Worm (Caenorhabditis elegans) whole organism, young adult: ENCODE data around the gene oac-2.

Experiments
- B0035.1 ChIP-seq: sonication (generic microtip); optimal IDR thresholded peaks from 2 replicates; lab custom pipeline; 2016; ENCODE audit warnings: missing genetic modification characterization, mild to moderate bottlenecking, missing compliant biosample characterization, missing genotype, missing genetic modification reagents
- B0336.3 ChIP-seq: fragments of 200-800 bp; sonication (Bioruptor generic); IDR thresholded peaks from 2 replicates; pipeline ENCODE4 v1.3.6; 2022; ENCODE audit warnings: missing genetic modification characterization, missing compliant biosample characterization
- D2030.7 ChIP-seq: fragments of 200-800 bp; sonication (Bioruptor generic); IDR thresholded peaks from 2 replicates; pipeline ENCODE4 v1.3.6; 2022; ENCODE audit warnings: missing genetic modification reagents, missing genetic modification characterization, missing compliant biosample characterization
- F22D6.2 ChIP-seq: sonication (generic microtip); optimal IDR thresholded peaks from 2 replicates; lab custom pipeline; 2016; ENCODE audit warnings: mild to moderate bottlenecking, missing genetic modification characterization, missing compliant biosample characterization
- K12H6.12 ChIP-seq: fragments of 200-800 bp; sonication (Bioruptor generic); optimal IDR thresholded peaks from 2 replicates; lab custom pipeline; 2018; ENCODE audit warnings: mild to moderate bottlenecking, missing genetic modification characterization, missing compliant biosample characterization
- Y53F4B.3 ChIP-seq: fragments of 200-800 bp; sonication (Bioruptor generic); IDR thresholded peaks from 2 replicates; pipeline ENCODE4 v1.3.6; 2022; ENCODE audit warnings: missing genetic modification reagents, missing genetic modification characterization, missing compliant biosample characterization
- Y56A3A.18 ChIP-seq: fragments of 200-800 bp; sonication (Bioruptor generic); IDR thresholded peaks from 2 replicates; pipeline ENCODE4 v1.3.6; 2022; ENCODE audit warnings: missing genetic modification reagents, missing genetic modification characterization, missing compliant biosample characterization
- Y95B8A.8 ChIP-seq: fragments of 200-800 bp; sonication (Bioruptor generic); IDR thresholded peaks from 2 replicates; pipeline ENCODE4 v1.3.6; 2022; ENCODE audit warnings: missing genetic modification reagents, missing genetic modification characterization, missing compliant biosample characterization
- ama-1 ChIP-seq, 3 experiments: fragments of 150-350 bp in 1 of 3; sonication (generic microtip) in 2 of 3; optimal IDR thresholded peaks; 2 replicates each; lab custom pipeline; 2014 to 2018; ENCODE audit warnings: missing biosample characterization in 2 of 3, missing genetic modification characterization in 2 of 3, missing genetic modification reagents in 2 of 3
- aptf-2 ChIP-seq: fragments of 200-800 bp; sonication (Bioruptor generic); conservative IDR thresholded peaks from 2 replicates; pipeline ENCODE4 v1.3.6; 2022; ENCODE audit warnings: missing genetic modification reagents, missing genetic modification characterization, missing compliant biosample characterization
- athp-1 ChIP-seq: sonication (generic microtip); optimal IDR thresholded peaks from 2 replicates; lab custom pipeline; 2017; ENCODE audit warnings: mild to moderate bottlenecking, missing genetic modification characterization, missing compliant biosample characterization
- bed-2 ChIP-seq: fragments of 200-800 bp; sonication (Bioruptor generic); IDR thresholded peaks from 2 replicates; pipeline ENCODE4 v1.3.6; 2022; ENCODE audit warnings: missing genetic modification reagents, missing genetic modification characterization, missing compliant biosample characterization
- cebp-1 ChIP-seq, 2 experiments: fragments of 200-800 bp in 1 of 2; sonication (Bioruptor generic) in 1 of 2; sonication (generic microtip) in 1 of 2; IDR thresholded peaks in 1 of 2; optimal IDR thresholded peaks in 1 of 2; 2 replicates each; pipeline versions ENCODE4 v1.3.6 to Lab custom; 2017 to 2022; ENCODE audit warnings: missing compliant biosample characterization in 2 of 2, missing genetic modification characterization in 2 of 2, mild to moderate bottlenecking in 1 of 2, missing genetic modification reagents in 1 of 2, moderate library complexity in 1 of 2
- ceh-27 ChIP-seq: fragments of 200-800 bp; sonication (Bioruptor generic); optimal IDR thresholded peaks from 2 replicates; lab custom pipeline; 2018; ENCODE audit warnings: mild to moderate bottlenecking, missing genetic modification characterization, moderate library complexity, missing compliant biosample characterization
- ceh-79 ChIP-seq: sonication (generic microtip); optimal IDR thresholded peaks from 2 replicates; lab custom pipeline; 2017; ENCODE audit warnings: mild to moderate bottlenecking, missing genetic modification characterization, missing compliant biosample characterization
- dox-1 ChIP-seq: fragments of 200-800 bp; sonication (Bioruptor generic); IDR thresholded peaks from 2 replicates; pipeline ENCODE4 v1.3.6; 2022; ENCODE audit warnings: missing genetic modification reagents, missing genetic modification characterization, missing compliant biosample characterization
- dpff-1 ChIP-seq: sonication (generic microtip); optimal IDR thresholded peaks from 2 replicates; lab custom pipeline; 2017; ENCODE audit warnings: mild to moderate bottlenecking, missing genetic modification characterization, missing compliant biosample characterization
- egl-18 ChIP-seq: fragments of 200-800 bp; sonication (Bioruptor generic); IDR thresholded peaks from 2 replicates; pipeline ENCODE4 v1.3.6; 2022; ENCODE audit warnings: missing genetic modification reagents, missing genetic modification characterization, missing compliant biosample characterization
- egrh-3 ChIP-seq: fragments of 200-800 bp; sonication (Bioruptor generic); IDR thresholded peaks from 2 replicates; pipeline ENCODE4 v1.3.6; 2022; ENCODE audit warnings: missing genetic modification reagents, missing genetic modification characterization, missing compliant biosample characterization
- ekl-4 ChIP-seq: fragments of 200-800 bp; sonication (Bioruptor generic); IDR thresholded peaks from 2 replicates; pipeline ENCODE4 v1.3.6; 2022; ENCODE audit warnings: missing genetic modification reagents, missing genetic modification characterization, missing compliant biosample characterization
- ets-4 ChIP-seq: fragments of 200-800 bp; sonication (Bioruptor generic); optimal IDR thresholded peaks from 2 replicates; lab custom pipeline; 2018; ENCODE audit warnings: mild to moderate bottlenecking, missing genetic modification characterization, missing compliant biosample characterization
- hlh-12 ChIP-seq: sonication (generic microtip); optimal IDR thresholded peaks from 2 replicates; lab custom pipeline; 2016; ENCODE audit warnings: missing genetic modification characterization, missing compliant biosample characterization
- hmg-1.2 ChIP-seq: fragments of 200-800 bp; sonication (Bioruptor generic); IDR thresholded peaks from 2 replicates; pipeline ENCODE4 v1.3.6; 2022; ENCODE audit warnings: missing genetic modification reagents, missing genetic modification characterization, missing compliant biosample characterization
- hsf-1 ChIP-seq: fragments of 200-800 bp; sonication (Bioruptor generic); IDR thresholded peaks from 2 replicates; pipeline ENCODE4 v1.3.6; 2022; ENCODE audit warnings: missing genetic modification reagents, missing genetic modification characterization, missing compliant biosample characterization
- let-526 ChIP-seq: fragments of 200-800 bp; sonication (Bioruptor generic); IDR thresholded peaks from 2 replicates; pipeline ENCODE4 v1.3.6; 2022; ENCODE audit warnings: missing genetic modification reagents, missing genetic modification characterization, missing compliant biosample characterization
- lin-35 ChIP-seq, 3 experiments: fragments of 150-350 bp in 2 of 3; sonication (generic microtip) in 1 of 3; optimal IDR thresholded peaks; 2 replicates each; lab custom pipeline; 2014 to 2018; ENCODE audit warnings: missing biosample characterization in 3 of 3, missing genetic modification characterization in 3 of 3, missing genetic modification reagents in 3 of 3
- lin-40 ChIP-seq: sonication (generic microtip); optimal IDR thresholded peaks from 2 replicates; lab custom pipeline; 2016; ENCODE audit warnings: missing genetic modification characterization, mild to moderate bottlenecking, missing compliant biosample characterization, missing genotype, missing genetic modification reagents
- madf-10 ChIP-seq: sonication (generic microtip); optimal IDR thresholded peaks from 2 replicates; lab custom pipeline; 2016; ENCODE audit warnings: mild to moderate bottlenecking, missing genetic modification characterization, missing compliant biosample characterization
- madf-6 ChIP-seq: fragments of 200-800 bp; sonication (Bioruptor generic); IDR thresholded peaks from 2 replicates; pipeline ENCODE4 v1.3.6; 2022; ENCODE audit warnings: missing genetic modification reagents, missing genetic modification characterization, missing compliant biosample characterization
- madf-8 ChIP-seq: fragments of 200-800 bp; sonication (Bioruptor generic); conservative IDR thresholded peaks from 2 replicates; pipeline ENCODE4 v1.3.6; 2022; ENCODE audit warnings: missing genetic modification reagents, missing genetic modification characterization, missing compliant biosample characterization
- nfyb-1 ChIP-seq: fragments of 200-800 bp; sonication (Bioruptor generic); IDR thresholded peaks from 2 replicates; pipeline ENCODE4 v1.3.6; 2022; ENCODE audit warnings: missing genetic modification reagents, missing genetic modification characterization, missing compliant biosample characterization
- pbrm-1 ChIP-seq: fragments of 200-800 bp; sonication (Bioruptor generic); IDR thresholded peaks from 2 replicates; pipeline ENCODE4 v1.3.6; 2022; ENCODE audit warnings: missing genetic modification reagents, missing genetic modification characterization, missing compliant biosample characterization
- rpc-1 ChIP-seq, 2 experiments: fragments of 150-350 bp in 1 of 2; sonication (generic microtip) in 1 of 2; optimal IDR thresholded peaks; 2 replicates each; lab custom pipeline; 2014 to 2018; ENCODE audit warnings: missing biosample characterization in 1 of 2, missing genetic modification characterization in 1 of 2, missing genetic modification reagents in 1 of 2, missing genotype in 1 of 2
- sdz-38 ChIP-seq: sonication (generic microtip); optimal IDR thresholded peaks from 2 replicates; lab custom pipeline; 2016; ENCODE audit warnings: missing genotype, missing genetic modification characterization, missing compliant biosample characterization
- snpc-1.3 ChIP-seq: sonication (generic microtip); optimal IDR thresholded peaks from 2 replicates; lab custom pipeline; 2017; ENCODE audit warnings: missing genetic modification characterization, mild to moderate bottlenecking, missing compliant biosample characterization, antibody characterized with exemption, moderate library complexity, missing genotype, missing genetic modification reagents; ENCODE audit not compliant: insufficient read depth
- snpc-3.4 ChIP-seq: sonication (generic microtip); optimal IDR thresholded peaks from 2 replicates; lab custom pipeline; 2017; ENCODE audit warnings: missing genetic modification characterization, mild to moderate bottlenecking, missing compliant biosample characterization, antibody characterized with exemption, moderate library complexity, missing genotype, missing genetic modification reagents
- sptf-2 ChIP-seq: fragments of 200-800 bp; sonication (Bioruptor generic); optimal IDR thresholded peaks from 2 replicates; lab custom pipeline; 2018; ENCODE audit warnings: mild to moderate bottlenecking, missing genetic modification characterization, missing compliant biosample characterization
- tlf-1 ChIP-seq: fragments of 200-800 bp; sonication (Bioruptor generic); optimal IDR thresholded peaks from 2 replicates; lab custom pipeline; 2018; ENCODE audit warnings: mild to moderate bottlenecking, missing genetic modification characterization, missing compliant biosample characterization

oac-2 gene

DNA sequence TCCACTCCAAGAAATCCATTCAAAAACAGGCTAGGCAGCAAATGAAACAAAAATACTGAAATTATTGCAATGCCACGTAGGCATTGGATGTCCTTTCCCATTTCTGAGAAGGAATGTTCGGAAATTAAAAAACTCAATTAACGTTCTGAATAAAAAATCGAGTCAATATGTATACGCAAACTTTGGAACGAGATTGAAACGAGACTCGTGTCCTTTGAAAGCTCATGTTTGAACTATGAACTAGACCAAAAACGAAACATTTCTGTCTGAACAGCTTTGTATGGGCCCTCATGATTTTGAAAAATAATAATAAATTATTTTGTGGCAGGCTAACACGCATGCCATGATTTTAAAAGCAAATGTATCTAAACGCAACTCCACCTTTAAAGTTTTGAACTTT is at the start of gene oac-2:
Gene oac-2 (minus strand): TSS at position 101 of the 400 bp plus-strand sequence.
- no peak for TF ChIP-seq aptf-2
- TF ChIP-seq, all 124 proteins: peak for 0

DNA sequence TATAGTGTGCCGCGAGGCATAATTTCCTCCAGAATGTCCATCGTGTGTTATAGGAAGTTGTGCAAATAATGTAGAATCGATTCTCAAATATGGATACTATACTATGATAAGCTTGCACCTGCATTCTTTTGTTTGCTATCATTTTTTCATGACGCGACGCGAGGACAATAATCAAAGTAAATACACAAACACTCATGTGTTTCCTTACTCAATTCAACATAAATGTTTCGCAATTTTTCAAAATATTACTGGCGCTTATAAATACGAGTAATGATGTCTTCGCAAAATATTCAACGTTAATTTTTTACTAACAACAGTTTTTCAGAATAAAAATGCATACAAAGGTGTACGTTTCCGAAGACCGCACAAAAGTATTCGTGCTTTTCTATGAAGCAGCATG is 48.3 kb upstream of the oac-2 start, which contains the start of gene irg-1:
Gene irg-1 (plus strand): TSS at position 326 of the 400 bp plus-strand sequence.
- TF ChIP-seq cebp-1 (GFP tag; IDR thresholded peaks at IDR 0.05; lab: Robert Waterston, UW) (peak; percentile 25; the same call in 1 of the 2 replicates), cebp-1 (tag; optimal IDR thresholded peaks at IDR 0.05; lab: Kevin White, UChicago) (no peak), sdz-38 (tag; lab: Kevin White, UChicago) (no peak)

DNA sequence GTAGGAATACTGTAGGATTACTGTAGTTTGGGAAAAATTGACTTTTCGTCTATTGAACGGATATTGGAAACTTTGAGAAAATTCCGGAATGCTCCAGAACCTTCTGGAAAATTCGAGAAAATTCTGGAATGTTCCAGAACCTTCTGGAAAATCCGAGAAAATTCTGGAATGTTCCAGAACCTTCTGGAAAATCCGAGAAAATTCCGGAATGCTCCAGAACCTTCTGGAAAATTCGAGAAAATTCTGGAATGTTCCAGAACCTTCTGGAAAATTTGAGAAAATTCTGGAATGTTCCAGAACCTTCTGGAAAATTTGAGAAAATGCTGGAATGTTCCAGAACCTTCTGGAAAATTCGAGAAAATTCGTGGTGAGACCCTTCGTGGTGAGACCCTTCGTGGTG is 45.5 kb upstream of the oac-2 start:
- peak; percentile 43; the same call in 1 of the 2 replicates for TF ChIP-seq nfyb-1
- peak; percentile 97 for TF ChIP-seq hsf-1 (GFP tag; lab: Robert Waterston, UW)
- TF ChIP-seq madf-6: peak; percentile 41; the same call in 1 of the 2 replicates
- peak; percentile 18; the same call in 1 of the 2 replicates for TF ChIP-seq Y53F4B.3 (GFP tag; lab: Robert Waterston, UW)
- peak; percentile 75 for TF ChIP-seq dox-1

DNA sequence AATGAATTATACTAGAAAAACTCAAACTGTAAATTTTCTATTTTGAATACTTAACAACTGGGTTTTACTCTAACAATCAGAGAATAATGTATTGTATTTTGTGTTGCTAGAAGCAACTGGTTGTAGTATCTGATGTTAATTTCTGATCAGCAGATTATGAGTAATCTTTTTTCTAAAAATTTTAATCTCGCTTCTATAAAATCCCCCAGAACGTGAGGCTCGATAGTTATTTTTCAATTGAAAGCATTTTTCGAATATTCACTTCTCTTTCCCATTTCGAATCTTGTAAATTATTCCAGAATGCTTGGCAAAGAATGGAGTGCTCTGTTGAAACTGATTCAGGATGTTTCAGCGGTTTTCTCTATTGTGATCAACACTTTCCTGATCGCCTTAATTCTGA is 43.0 kb upstream of the oac-2 start, which contains the start of gene str-227:
Gene str-227 (plus strand): TSS at position 301 of the 400 bp plus-strand sequence.
- no peak for TF ChIP-seq rpc-1 (optimal IDR thresholded peaks at IDR 0.05; lab: Kevin White, UChicago)
- TF ChIP-seq rpc-1 (tag; optimal IDR thresholded peaks at IDR 0.05; lab: Kevin White, UChicago): no peak
- no peak for TF ChIP-seq bed-2 (GFP tag; lab: Robert Waterston, UW)
- no peak for TF ChIP-seq tlf-1 (GFP tag; lab: Kevin White, UChicago)
- no peak for TF ChIP-seq snpc-3.4 (tag; lab: Kevin White, UChicago)
- TF ChIP-seq hmg-1.2: no peak
- TF ChIP-seq madf-6: no peak
- no peak for TF ChIP-seq ceh-27 (GFP tag; lab: Kevin White, UChicago)
- TF ChIP-seq F22D6.2: no peak
- no peak for TF ChIP-seq ets-4
- no peak for TF ChIP-seq Y56A3A.18 (GFP tag; lab: Robert Waterston, UW)
- no peak for TF ChIP-seq madf-8 (GFP tag; lab: Robert Waterston, UW)
- TF ChIP-seq D2030.7 (GFP tag; lab: Robert Waterston, UW): no peak
- TF ChIP-seq dpff-1 (tag; lab: Kevin White, UChicago): no peak
- no peak for TF ChIP-seq B0336.3 (GFP tag; lab: Robert Waterston, UW)
- TF ChIP-seq aptf-2: no peak
- no peak for TF ChIP-seq Y95B8A.8 (GFP tag; lab: Robert Waterston, UW)

DNA sequence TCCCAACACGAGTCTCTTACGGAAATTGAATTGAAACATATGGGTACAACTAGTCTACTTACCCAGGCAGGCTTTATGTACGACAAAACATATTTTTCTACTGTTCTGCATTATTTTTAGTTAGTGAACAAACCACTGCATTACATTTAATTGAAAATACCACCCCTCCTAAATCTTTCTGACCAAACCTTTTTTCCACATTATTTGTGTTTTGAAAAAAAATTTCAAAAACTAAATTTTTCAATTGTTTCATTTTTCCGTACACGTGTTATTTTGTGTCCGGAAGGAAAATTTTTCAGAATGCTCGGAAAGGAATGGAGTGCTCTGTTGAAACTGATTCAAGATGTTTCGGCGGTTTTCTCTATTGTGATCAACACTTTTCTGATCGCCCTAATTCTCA is 37.5 kb upstream of the oac-2 start, which contains the start of gene str-226:
Gene str-226 (plus strand): TSS at position 301 of the 400 bp plus-strand sequence.
- TF ChIP-seq tlf-1 (GFP tag; lab: Kevin White, UChicago): no peak
- TF ChIP-seq pbrm-1 (GFP tag; lab: Robert Waterston, UW): no peak
- TF ChIP-seq hlh-12 (tag; lab: Kevin White, UChicago): no peak
- no peak for TF ChIP-seq ceh-79 (tag; lab: Kevin White, UChicago)
- no peak for TF ChIP-seq egrh-3 (GFP tag; lab: Robert Waterston, UW)
- TF ChIP-seq ekl-4 (GFP tag; lab: Robert Waterston, UW): no peak
- no peak for TF ChIP-seq B0035.1 (tag; lab: Kevin White, UChicago)
- no peak for TF ChIP-seq sptf-2 (GFP tag; lab: Kevin White, UChicago)
- TF ChIP-seq let-526 (GFP tag; lab: Robert Waterston, UW): no peak
- TF ChIP-seq snpc-1.3: no peak
- no peak for TF ChIP-seq ama-1 (optimal IDR thresholded peaks at IDR 0.05; lab: Kevin White, UChicago)
- TF ChIP-seq ama-1 (GFP tag; optimal IDR thresholded peaks at IDR 0.05; lab: Kevin White, UChicago): no peak
- TF ChIP-seq B0336.3 (GFP tag; lab: Robert Waterston, UW): no peak
- TF ChIP-seq nfyb-1: no peak
- no peak for TF ChIP-seq K12H6.12 (tag; lab: Kevin White, UChicago)
- no peak for TF ChIP-seq lin-40 (tag; lab: Kevin White, UChicago)
- TF ChIP-seq egl-18 (GFP tag; lab: Robert Waterston, UW): no peak
- TF ChIP-seq athp-1 (tag; lab: Kevin White, UChicago): no peak
- TF ChIP-seq madf-10: no peak
- no peak for TF ChIP-seq rpc-1 (optimal IDR thresholded peaks at IDR 0.05; lab: Kevin White, UChicago)
- no peak for TF ChIP-seq rpc-1 (tag; optimal IDR thresholded peaks at IDR 0.05; lab: Kevin White, UChicago)
- TF ChIP-seq lin-35 (GFP tag; optimal IDR thresholded peaks at IDR 0.05; lab: Kevin White, UChicago): no peak
